Worm (Caenorhabditis elegans): Measurements from ENCODE around the gene F02E11.4.

ce11 chrII:3237038-3237521 is 40.5 kb downstream of the F02E11.4 start, which contains the start of the genes srz-67 and C17F4.11:
- no peak for TF ChIP-seq fax-1 (tag; optimal IDR thresholded peaks at IDR 0.05)
- no peak for TF ChIP-seq sdc-2 (tag; optimal IDR thresholded peaks at IDR 0.05)
- TF ChIP-seq ceh-9 (tag; optimal IDR thresholded peaks at IDR 0.05) = no peak
- TF ChIP-seq ama-1 (optimal IDR thresholded peaks at IDR 0.05) = no peak
- TF ChIP-seq odd-2 (tag; optimal IDR thresholded peaks at IDR 0.05) = no peak
- TF ChIP-seq elt-2 (tag; optimal IDR thresholded peaks at IDR 0.05) = no peak
- no peak for TF ChIP-seq ceh-34 (tag; optimal IDR thresholded peaks at IDR 0.05)
- TF ChIP-seq pros-1 (tag; optimal IDR thresholded peaks at IDR 0.05) = no peak
- TF ChIP-seq lim-6 (tag; optimal IDR thresholded peaks at IDR 0.05) = no peak
- no peak for TF ChIP-seq pqm-1 (tag; optimal IDR thresholded peaks at IDR 0.05)
- TF ChIP-seq nfya-1 (tag; optimal IDR thresholded peaks at IDR 0.05) = no peak
- no peak for TF ChIP-seq ets-4 (tag; optimal IDR thresholded peaks at IDR 0.05)

Measured in whole organism, late embryonic.